Worm (Caenorhabditis elegans) whole organism, L4 larva: ENCODE measurements around the gene K01A12.3.
A peak's percentile ranks its signal among the peaks of the same experiment; 100 is the strongest.

Experiments
- R02D3.7 ChIP-seq: fragments of 150-350 bp; sonication (generic microtip); optimal IDR thresholded peaks from 3 replicates; lab custom pipeline; 2014; ENCODE audit warnings: missing biosample characterization, missing genetic modification characterization
- T20F7.1 ChIP-seq: fragments of 200-800 bp; sonication (Bioruptor generic); optimal IDR thresholded peaks from 2 replicates; lab custom pipeline; 2018; ENCODE audit warnings: mild to moderate bottlenecking, missing genetic modification characterization, missing compliant biosample characterization
- T26A8.4 ChIP-seq: fragments of 200-800 bp; sonication (Bioruptor generic); IDR thresholded peaks from 2 replicates; pipeline ENCODE4 v1.3.6; 2022; ENCODE audit warnings: missing genetic modification characterization, missing compliant biosample characterization
- aha-1 ChIP-seq: fragments of 150-350 bp; peaks from one replicate; lab custom pipeline; 2014; ENCODE audit warnings: missing biosample characterization, missing genetic modification characterization
- ceh-20 ChIP-seq: fragments of 200-800 bp; sonication (Bioruptor generic); IDR thresholded peaks from 2 replicates; pipeline ENCODE4 v1.3.6; 2022; ENCODE audit warnings: missing genetic modification reagents, missing genetic modification characterization, missing compliant biosample characterization
- ceh-32 ChIP-seq: sonication (generic microtip); optimal IDR thresholded peaks from 2 replicates; lab custom pipeline; 2016; ENCODE audit warnings: mild to moderate bottlenecking, missing genetic modification characterization, missing compliant biosample characterization; ENCODE audit not compliant: poor library complexity
- ceh-44 ChIP-seq: fragments of 200-800 bp; sonication (Bioruptor generic); IDR thresholded peaks from 2 replicates; pipeline ENCODE4 v1.3.6; 2022; ENCODE audit warnings: missing genetic modification reagents, missing genetic modification characterization, missing compliant biosample characterization
- ceh-82 ChIP-seq: sonication (generic microtip); optimal IDR thresholded peaks from 2 replicates; lab custom pipeline; 2017; ENCODE audit warnings: missing biosample characterization, missing genetic modification characterization
- ces-1 ChIP-seq: fragments of 150-350 bp; sonication (generic microtip); optimal IDR thresholded peaks from 4 replicates; lab custom pipeline; 2014; ENCODE audit warnings: missing biosample characterization, missing genetic modification reagents, missing genetic modification characterization
- daf-16 ChIP-seq, 3 experiments: sonication (generic microtip); optimal IDR thresholded peaks; 2 replicates each; lab custom pipeline; 2016 to 2017; ENCODE audit warnings: missing genetic modification characterization in 3 of 3, missing genetic modification reagents in 3 of 3, mild to moderate bottlenecking in 2 of 3, missing compliant biosample characterization in 2 of 3, missing biosample characterization in 1 of 3, moderate library complexity in 1 of 3
- daf-19 ChIP-seq: fragments of 200-800 bp; sonication (Bioruptor generic); conservative IDR thresholded peaks from 2 replicates; pipeline ENCODE4 v1.3.6; 2022; ENCODE audit warnings: missing genetic modification characterization, missing compliant biosample characterization
- daf-8 ChIP-seq: fragments of 200-800 bp; sonication (Bioruptor generic); IDR thresholded peaks from 2 replicates; pipeline ENCODE4 v1.3.6; 2022; ENCODE audit warnings: missing genetic modification characterization, missing compliant biosample characterization
- dpl-1 ChIP-seq: fragments of 150-350 bp; optimal IDR thresholded peaks from 2 replicates; lab custom pipeline; 2014; ENCODE audit warnings: missing biosample characterization, missing genetic modification reagents, missing genetic modification characterization
- duxl-1 ChIP-seq: sonication (generic microtip); optimal IDR thresholded peaks from 2 replicates; lab custom pipeline; 2016; ENCODE audit warnings: mild to moderate bottlenecking, missing genetic modification characterization, moderate library complexity, missing compliant biosample characterization; ENCODE audit not compliant: poor library complexity
- egl-27 ChIP-seq: sonication (generic microtip); optimal IDR thresholded peaks from 3 replicates; lab custom pipeline; 2017; ENCODE audit warnings: missing biosample characterization, missing genetic modification reagents, missing genetic modification characterization
- fos-1 ChIP-seq: fragments of 150-350 bp; optimal IDR thresholded peaks from 2 replicates; lab custom pipeline; 2014; ENCODE audit warnings: missing biosample characterization, missing genetic modification characterization
- hlh-11 ChIP-seq: fragments of 200-800 bp; sonication (Bioruptor generic); optimal IDR thresholded peaks from 2 replicates; lab custom pipeline; 2018; ENCODE audit warnings: mild to moderate bottlenecking, missing genetic modification characterization, missing compliant biosample characterization
- hmg-1.1 ChIP-seq: fragments of 200-800 bp; sonication (Bioruptor generic); IDR thresholded peaks from 2 replicates; pipeline ENCODE4 v1.3.6; 2022; ENCODE audit warnings: missing genetic modification reagents, missing genetic modification characterization, missing compliant biosample characterization
- lin-1 ChIP-seq: fragments of 200-800 bp; sonication (Bioruptor generic); IDR thresholded peaks from 2 replicates; pipeline ENCODE4 v1.3.6; 2022; ENCODE audit warnings: missing genetic modification reagents, missing genetic modification characterization, missing compliant biosample characterization
- lin-15B ChIP-seq: fragments of 150-350 bp; sonication (generic microtip); optimal IDR thresholded peaks from 3 replicates; lab custom pipeline; 2014; ENCODE audit warnings: missing biosample characterization, missing genetic modification characterization
- lin-39 ChIP-seq: fragments of 150-350 bp; optimal IDR thresholded peaks from 2 replicates; lab custom pipeline; 2014; ENCODE audit warnings: missing biosample characterization, missing genetic modification reagents, missing genetic modification characterization
- lsy-2 ChIP-seq, 2 experiments: fragments of 150-350 bp in 1 of 2; sonication (generic microtip) in 1 of 2; optimal IDR thresholded peaks; 2 replicates each; lab custom pipeline; 2014 to 2017; ENCODE audit warnings: missing biosample characterization in 2 of 2, missing genetic modification characterization in 2 of 2
- mdl-1 ChIP-seq, 2 experiments: fragments of 150-350 bp in 1 of 2; sonication (generic microtip) in 1 of 2; optimal IDR thresholded peaks; 2 replicates each; lab custom pipeline; 2014 to 2017; ENCODE audit warnings: missing biosample characterization in 2 of 2, missing genetic modification characterization in 2 of 2
- mdt-29 ChIP-seq: fragments of 200-800 bp; sonication (Bioruptor generic); IDR thresholded peaks from 2 replicates; pipeline ENCODE4 v1.3.6; 2022; ENCODE audit warnings: missing genetic modification reagents, missing genetic modification characterization, missing compliant biosample characterization
- mxl-2 ChIP-seq: fragments of 200-800 bp; sonication (Bioruptor generic); conservative IDR thresholded peaks from 2 replicates; pipeline ENCODE4 v1.3.6; 2022; ENCODE audit warnings: missing genetic modification reagents, missing genetic modification characterization, missing compliant biosample characterization
- nhr-10 ChIP-seq: fragments of 150-350 bp; optimal IDR thresholded peaks from 2 replicates; lab custom pipeline; 2014; ENCODE audit warnings: missing biosample characterization, missing genetic modification characterization
- nhr-102 ChIP-seq: sonication (generic microtip); optimal IDR thresholded peaks from 2 replicates; lab custom pipeline; 2016; ENCODE audit warnings: mild to moderate bottlenecking, missing genetic modification characterization, moderate library complexity, missing compliant biosample characterization
- nhr-28 ChIP-seq: fragments of 150-350 bp; optimal IDR thresholded peaks from 2 replicates; lab custom pipeline; 2014; ENCODE audit warnings: missing biosample characterization, missing genetic modification characterization
- nhr-42 ChIP-seq: fragments of 200-800 bp; sonication (Bioruptor generic); IDR thresholded peaks from 2 replicates; pipeline ENCODE4 v1.3.6; 2022; ENCODE audit warnings: missing genetic modification characterization, missing compliant biosample characterization
- snpc-1.2 ChIP-seq: fragments of 200-800 bp; sonication (Bioruptor generic); IDR thresholded peaks from 2 replicates; pipeline ENCODE4 v1.3.6; 2022; ENCODE audit warnings: missing genetic modification reagents, missing genetic modification characterization, missing compliant biosample characterization
- unc-62 ChIP-seq, 3 experiments: fragments of 150-350 bp in 1 of 3; sonication (generic microtip); optimal IDR thresholded peaks in 2 of 3; peaks in 1 of 3; 1 replicate in 1 of 3; 2 replicates in 2 of 3; lab custom pipeline; 2014 to 2017; ENCODE audit warnings: missing biosample characterization in 3 of 3, missing genetic modification characterization in 3 of 3, missing genetic modification reagents in 3 of 3, missing genotype in 1 of 3
- zag-1 ChIP-seq: fragments of 150-350 bp; optimal IDR thresholded peaks from 2 replicates; lab custom pipeline; 2014; ENCODE audit warnings: missing biosample characterization, missing genetic modification characterization
- zfp-3 ChIP-seq: fragments of 200-800 bp; sonication (Bioruptor generic); conservative IDR thresholded peaks from 2 replicates; pipeline ENCODE4 v1.3.6; 2022; ENCODE audit warnings: missing genetic modification reagents, missing genetic modification characterization, missing compliant biosample characterization
- ztf-7 ChIP-seq: fragments of 150-350 bp; optimal IDR thresholded peaks from 2 replicates; lab custom pipeline; 2014; ENCODE audit warnings: missing biosample characterization, missing genetic modification characterization

K01A12.3 gene

ce11 chrX:8672760-8673159, 47.8 kb upstream of the K01A12.3 start, which contains the start of the genes K09E2.2 and K09E2.3:
TSS of gene K09E2.2 (plus strand) at chrX:8673060.
TSS of gene K09E2.3 (plus strand) at chrX:8673084.
- TF ChIP-seq daf-19 (GFP tag; lab: Robert Waterston, UW) = no peak
- TF ChIP-seq T20F7.1 = no peak
- no peak for TF ChIP-seq lsy-2 (tag; optimal IDR thresholded peaks at IDR 0.05; lab: Kevin White, UChicago)
- no peak for TF ChIP-seq nhr-42 (GFP tag; lab: Robert Waterston, UW)
- no peak for TF ChIP-seq unc-62 (GFP tag; optimal IDR thresholded peaks at IDR 0.05 in 1 of 2; lab: Kevin White, UChicago)
- no peak for TF ChIP-seq unc-62 (tag; optimal IDR thresholded peaks at IDR 0.05; lab: Kevin White, UChicago)
- TF ChIP-seq ztf-7 (tag; lab: Kevin White, UChicago) = no peak
- no peak for TF ChIP-seq fos-1 (tag; lab: Kevin White, UChicago)
- no peak for TF ChIP-seq dpl-1 (GFP tag; lab: Kevin White, UChicago)
- no peak for TF ChIP-seq mxl-2
- TF ChIP-seq ceh-32 (tag; lab: Kevin White, UChicago) = no peak
- no peak for TF ChIP-seq daf-8 (GFP tag; lab: Robert Waterston, UW)
- no peak for TF ChIP-seq zag-1 (tag; lab: Kevin White, UChicago)
- TF ChIP-seq R02D3.7 (tag; lab: Kevin White, UChicago) = no peak
- TF ChIP-seq T26A8.4 (GFP tag; lab: Robert Waterston, UW) = no peak

ce11 chrX:8662452-8662851, 37.5 kb upstream of the K01A12.3 start:
- no peak for TF ChIP-seq R02D3.7 (tag; lab: Kevin White, UChicago)
- TF ChIP-seq zfp-3 (GFP tag; lab: Robert Waterston, UW) = no peak
- TF ChIP-seq ztf-7 (tag; lab: Kevin White, UChicago) = no peak
- TF ChIP-seq lin-39 (tag; lab: Kevin White, UChicago) = no peak
- TF ChIP-seq daf-19 (GFP tag; lab: Robert Waterston, UW) = no peak
- TF ChIP-seq ceh-82 = no peak
- no peak for TF ChIP-seq lin-1 (GFP tag; lab: Robert Waterston, UW)
- no peak for TF ChIP-seq ceh-44 (GFP tag; lab: Robert Waterston, UW)
- no peak for TF ChIP-seq egl-27 (tag; lab: Kevin White, UChicago)
- no peak for TF ChIP-seq duxl-1 (tag; lab: Kevin White, UChicago)
- no peak for TF ChIP-seq nhr-10 (tag; lab: Kevin White, UChicago)
- TF ChIP-seq nhr-102 = no peak
- no peak for TF ChIP-seq hmg-1.1
- no peak for TF ChIP-seq mdl-1 (tag; optimal IDR thresholded peaks at IDR 0.05; lab: Kevin White, UChicago)
- TF ChIP-seq hlh-11 (tag; lab: Kevin White, UChicago) = no peak
- TF ChIP-seq lin-15B (tag; lab: Kevin White, UChicago) = no peak
- TF ChIP-seq aha-1 (tag; lab: Kevin White, UChicago) = no peak
- TF ChIP-seq snpc-1.2 (GFP tag; lab: Robert Waterston, UW) = no peak
- TF ChIP-seq daf-16 (GFP tag; optimal IDR thresholded peaks at IDR 0.05; lab: Kevin White, UChicago) = no peak
- TF ChIP-seq daf-16 (tag; optimal IDR thresholded peaks at IDR 0.05; lab: Kevin White, UChicago) = no peak

DNA sequence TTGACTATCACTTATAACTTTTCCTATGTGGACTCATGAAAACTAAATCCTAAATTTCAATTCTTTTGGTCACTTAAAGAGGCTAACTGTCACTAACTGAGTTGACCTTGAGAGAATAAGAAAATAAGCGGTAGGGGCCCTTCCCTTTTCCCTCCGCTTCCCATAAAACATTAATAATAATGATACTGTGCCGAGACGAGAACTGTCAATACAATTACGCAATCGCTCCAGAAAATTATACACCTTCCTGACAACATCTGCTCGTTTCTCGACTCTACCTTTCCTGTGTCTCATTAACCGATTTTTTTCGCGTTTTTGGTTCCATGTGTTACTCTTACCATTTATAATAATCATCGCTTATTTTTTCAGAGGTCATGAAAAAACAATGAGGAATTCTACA, 35.9 kb upstream of the K01A12.3 start:
- no peak for TF ChIP-seq nhr-28 (tag; lab: Kevin White, UChicago)
- peak; percentile 17 for TF ChIP-seq aha-1 (tag; lab: Kevin White, UChicago)

DNA sequence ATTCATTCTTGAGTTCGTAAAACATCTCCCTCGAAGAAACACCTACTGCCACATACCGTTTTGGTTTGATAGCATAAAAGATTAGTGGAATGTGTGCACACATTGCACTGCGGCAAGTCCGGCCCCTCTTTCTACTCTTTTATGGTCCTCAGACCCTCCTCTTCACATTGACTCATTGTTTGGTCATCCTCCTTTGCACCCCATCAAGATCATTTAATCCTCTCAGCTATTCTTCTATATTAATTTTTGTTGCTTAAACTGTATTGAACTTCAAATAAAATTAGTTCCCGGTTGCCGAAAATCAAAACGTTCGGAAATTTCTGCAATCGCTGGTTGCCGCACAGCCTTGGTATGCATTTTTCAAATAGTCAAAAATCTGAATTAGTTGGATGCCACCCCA, 35.3 kb upstream of the K01A12.3 start, which contains the start of gene rig-1:
rig-1 (plus strand) TSS at position 301 of the 400 bp plus-strand sequence.
- no peak for TF ChIP-seq nhr-42 (GFP tag; lab: Robert Waterston, UW)

- peak; percentile 4 for TF ChIP-seq ces-1 (GFP tag; lab: Kevin White, UChicago)
- TF ChIP-seq mdt-29 (GFP tag; lab: Robert Waterston, UW) = no peak
- no peak for TF ChIP-seq ceh-20 (GFP tag; lab: Robert Waterston, UW)
These were observed 34.5 kb upstream of the K01A12.3 start for ce11 chrX:8659521-8659920.
